Fruit fly (Drosophila melanogaster) whole organism, embryonic: ENCODE results near the gene CG34008.

Source experiments
- Bdp1 ChIP-seq: fragments of 200-800 bp; sonication (Bioruptor generic); optimal IDR thresholded peaks from 3 replicates; lab custom pipeline; 2016; ENCODE audit warnings: missing biosample characterization, missing genetic modification characterization
- Blimp-1 ChIP-seq: fragments of 200-800 bp; sonication (Bioruptor generic); optimal IDR thresholded peaks from 3 replicates; lab custom pipeline; 2018; ENCODE audit warnings: missing biosample characterization, missing genetic modification characterization, mild to moderate bottlenecking, moderate library complexity, missing genetic modification reagents
- CG10147 ChIP-seq: fragments of 200-800 bp; sonication (Bioruptor generic); optimal IDR thresholded peaks from 2 replicates; lab custom pipeline; 2019; ENCODE audit warnings: missing biosample characterization, mild to moderate bottlenecking, missing genetic modification characterization, moderate library complexity
- CG10543 ChIP-seq: fragments of 200-800 bp; sonication (Bioruptor generic); optimal IDR thresholded peaks from 3 replicates; lab custom pipeline; 2017; ENCODE audit warnings: missing biosample characterization, mild to moderate bottlenecking, missing genetic modification characterization, moderate library complexity
- CG15073 ChIP-seq: fragments of 200-800 bp; sonication (Bioruptor generic); optimal IDR thresholded peaks from 2 replicates; lab custom pipeline; 2016; ENCODE audit warnings: missing biosample characterization, missing genetic modification characterization
- CG2678 ChIP-seq: fragments of 200-800 bp; sonication (Bioruptor generic); optimal IDR thresholded peaks from 3 replicates; lab custom pipeline; 2019; ENCODE audit warnings: missing biosample characterization, mild to moderate bottlenecking, missing genetic modification characterization, moderate library complexity
- CG31224 ChIP-seq: fragments of 200-800 bp; sonication (Bioruptor generic); IDR thresholded peaks from 2 replicates; pipeline ENCODE4 v1.3.6; 2022; ENCODE audit warnings: missing biosample characterization, missing genetic modification characterization
- CG31441 ChIP-seq: fragments of 200-800 bp; sonication (Bioruptor generic); IDR thresholded peaks from 2 replicates; pipeline ENCODE4 v1.3.6; 2022; ENCODE audit warnings: missing biosample characterization, missing genetic modification characterization
- CG4707 ChIP-seq: fragments of 200-800 bp; sonication (Bioruptor generic); optimal IDR thresholded peaks from 2 replicates; lab custom pipeline; 2018; ENCODE audit warnings: missing biosample characterization, mild to moderate bottlenecking, missing genetic modification characterization, moderate library complexity
- CG4854 ChIP-seq: fragments of 200-800 bp; sonication (Bioruptor generic); optimal IDR thresholded peaks from 2 replicates; lab custom pipeline; 2016; ENCODE audit warnings: missing biosample characterization, missing genetic modification characterization, inconsistent platforms
- CG6683 ChIP-seq: fragments of 200-800 bp; sonication (Bioruptor generic); optimal IDR thresholded peaks from 2 replicates; lab custom pipeline; 2017; ENCODE audit warnings: missing biosample characterization, mild to moderate bottlenecking, missing genetic modification characterization, missing genetic modification reagents
- CG7963 ChIP-seq: fragments of 200-800 bp; sonication (Bioruptor generic); IDR thresholded peaks from 3 replicates; pipeline ENCODE4 v1.3.6; 2022; ENCODE audit warnings: missing biosample characterization, missing genetic modification characterization; ENCODE audit not compliant: partially characterized antibody
- CG8388 ChIP-seq: fragments of 200-800 bp; sonication (Bioruptor generic); optimal IDR thresholded peaks from 2 replicates; lab custom pipeline; 2019; ENCODE audit warnings: missing biosample characterization, mild to moderate bottlenecking, missing genetic modification characterization, moderate library complexity
- CG9797 ChIP-seq: fragments of 200-800 bp; sonication (Bioruptor generic); optimal IDR thresholded peaks from 3 replicates; lab custom pipeline; 2018; ENCODE audit warnings: missing biosample characterization, mild to moderate bottlenecking, missing genetic modification characterization
- CG9932 ChIP-seq: fragments of 200-800 bp; sonication (Bioruptor generic); IDR thresholded peaks from 2 replicates; pipeline ENCODE4 v1.3.6; 2022; ENCODE audit warnings: missing biosample characterization, missing genetic modification characterization
- E2f1 ChIP-seq: fragments of 200-800 bp; sonication (Bioruptor generic); IDR thresholded peaks from 2 replicates; pipeline ENCODE4 v1.3.6; 2022; ENCODE audit warnings: missing biosample characterization, missing genetic modification characterization
- HLH4C ChIP-seq: fragments of 200-800 bp; sonication (Bioruptor generic); IDR thresholded peaks from 3 replicates; pipeline ENCODE4 v1.3.6; 2022; ENCODE audit warnings: missing biosample characterization, missing genetic modification characterization; ENCODE audit not compliant: partially characterized antibody
- Jarid2 ChIP-seq: fragments of 200-800 bp; sonication (Bioruptor generic); optimal IDR thresholded peaks from 3 replicates; lab custom pipeline; 2017; ENCODE audit warnings: mild to moderate bottlenecking, missing biosample characterization, missing genetic modification reagents, missing genetic modification characterization
- MTF-1 ChIP-seq: fragments of 200-800 bp; sonication (Bioruptor generic); optimal IDR thresholded peaks from 2 replicates; lab custom pipeline; 2018; ENCODE audit warnings: missing biosample characterization, mild to moderate bottlenecking, missing genetic modification characterization, borderline replicate concordance
- NfI ChIP-seq: fragments of 200-800 bp; sonication (Bioruptor generic); optimal IDR thresholded peaks from 3 replicates; lab custom pipeline; 2018; ENCODE audit warnings: missing biosample characterization, mild to moderate bottlenecking, missing genetic modification characterization, moderate library complexity
- PHDP ChIP-seq: fragments of 200-800 bp; sonication (Bioruptor generic); optimal IDR thresholded peaks from 3 replicates; lab custom pipeline; 2018; ENCODE audit warnings: missing biosample characterization, mild to moderate bottlenecking, missing genetic modification characterization, moderate library complexity
- Ptx1 ChIP-seq: fragments of 200-800 bp; sonication (Bioruptor generic); IDR thresholded peaks from 2 replicates; pipeline ENCODE4 v1.3.6; 2022; ENCODE audit warnings: missing biosample characterization, missing genetic modification characterization
- Rfx ChIP-seq: fragments of 200-800 bp; sonication (Bioruptor generic); IDR thresholded peaks from 2 replicates; pipeline ENCODE4 v1.3.6; 2022; ENCODE audit warnings: missing biosample characterization, missing genetic modification characterization
- Taf1 ChIP-seq: fragments of 200-800 bp; sonication (Bioruptor generic); IDR thresholded peaks from 2 replicates; pipeline ENCODE4 v1.3.6; 2022; ENCODE audit warnings: missing biosample characterization, missing genetic modification characterization
- ash1 ChIP-seq: fragments of 200-800 bp; sonication (Bioruptor generic); optimal IDR thresholded peaks from 2 replicates; lab custom pipeline; 2018; ENCODE audit warnings: missing biosample characterization, mild to moderate bottlenecking, missing genetic modification characterization
- cad ChIP-seq: fragments of >200 bp; optimal IDR thresholded peaks from 2 replicates; lab custom pipeline; 2017; ENCODE audit warnings: missing biosample characterization, missing genetic modification characterization
- chn ChIP-seq: fragments of 200-800 bp; sonication (Bioruptor generic); optimal IDR thresholded peaks from 2 replicates; lab custom pipeline; 2016; ENCODE audit warnings: missing biosample characterization, missing genetic modification characterization
- crc ChIP-seq: fragments of 200-800 bp; sonication (Bioruptor generic); optimal IDR thresholded peaks from 2 replicates; lab custom pipeline; 2016; ENCODE audit warnings: missing biosample characterization, missing genetic modification characterization
- dmrt99B ChIP-seq: fragments of 200-800 bp; sonication (Bioruptor generic); optimal IDR thresholded peaks from 2 replicates; lab custom pipeline; 2018; ENCODE audit warnings: missing biosample characterization, mild to moderate bottlenecking, missing genetic modification characterization, moderate library complexity
- eve ChIP-seq, 2 experiments: fragments of >200 bp; optimal IDR thresholded peaks; 2 replicates each; lab custom pipeline; 2017; ENCODE audit warnings: missing biosample characterization in 2 of 2, missing genetic modification characterization in 2 of 2
- her ChIP-seq: fragments of 200-800 bp; sonication (Bioruptor generic); optimal IDR thresholded peaks from 2 replicates; lab custom pipeline; 2016; ENCODE audit warnings: missing biosample characterization, missing genetic modification characterization
- jumu ChIP-seq: fragments of 200-800 bp; sonication (Bioruptor generic); optimal IDR thresholded peaks from 3 replicates; lab custom pipeline; 2016; ENCODE audit warnings: missing biosample characterization, missing genetic modification characterization
- klu ChIP-seq: fragments of 200-800 bp; sonication (Bioruptor generic); IDR thresholded peaks from 2 replicates; pipeline ENCODE4 v1.3.6; 2022; ENCODE audit warnings: missing biosample characterization, missing genetic modification characterization
- lab ChIP-seq: fragments of 200-800 bp; sonication (Bioruptor generic); optimal IDR thresholded peaks from 3 replicates; lab custom pipeline; 2017; ENCODE audit warnings: missing biosample characterization, missing genetic modification characterization, mild to moderate bottlenecking, moderate library complexity, missing genetic modification reagents
- lola ChIP-seq, 3 experiments: fragments of >200 bp in 2 of 3; fragments of 200-800 bp in 1 of 3; sonication (Bioruptor generic) in 1 of 3; optimal IDR thresholded peaks; 2 replicates each; lab custom pipeline; 2017 to 2019; ENCODE audit warnings: missing biosample characterization in 3 of 3, missing genetic modification characterization in 3 of 3, mild to moderate bottlenecking in 1 of 3, moderate library complexity in 1 of 3
- otp ChIP-seq: fragments of 200-800 bp; sonication (Bioruptor generic); IDR thresholded peaks from 3 replicates; pipeline ENCODE4, ENCODE4 v1.3.6; 2022; ENCODE audit warnings: missing biosample characterization, missing genetic modification characterization
- p53 ChIP-seq: fragments of 200-800 bp; sonication (Bioruptor generic); optimal IDR thresholded peaks from 2 replicates; lab custom pipeline; 2016; ENCODE audit warnings: missing biosample characterization, missing genetic modification characterization
- psq ChIP-seq: fragments of 200-800 bp; sonication (Bioruptor generic); optimal IDR thresholded peaks from 2 replicates; lab custom pipeline; 2017; ENCODE audit warnings: missing biosample characterization, missing genetic modification characterization
- pzg ChIP-seq: fragments of 200-800 bp; sonication (Bioruptor generic); optimal IDR thresholded peaks from 3 replicates; lab custom pipeline; 2018; ENCODE audit warnings: missing biosample characterization, mild to moderate bottlenecking, missing genetic modification characterization, moderate library complexity
- ro ChIP-seq: fragments of 200-800 bp; sonication (Bioruptor generic); IDR thresholded peaks from 2 replicates; pipeline ENCODE4 v1.3.6; 2022; ENCODE audit warnings: missing biosample characterization, missing genetic modification characterization
- schlank ChIP-seq: fragments of 200-800 bp; sonication (Bioruptor generic); optimal IDR thresholded peaks from 2 replicates; lab custom pipeline; 2018; ENCODE audit warnings: missing biosample characterization, mild to moderate bottlenecking, missing genetic modification characterization
- slou ChIP-seq: fragments of 200-800 bp; sonication (Bioruptor generic); optimal IDR thresholded peaks from 3 replicates; lab custom pipeline; 2016; ENCODE audit warnings: missing biosample characterization, missing genetic modification characterization
- slp2 ChIP-seq: fragments of 200-800 bp; sonication (Bioruptor generic); optimal IDR thresholded peaks from 2 replicates; lab custom pipeline; 2016; ENCODE audit warnings: missing biosample characterization, missing genetic modification characterization
- so ChIP-seq: fragments of 200-800 bp; sonication (Bioruptor generic); IDR thresholded peaks from 3 replicates; pipeline ENCODE4 v1.3.6; 2022; ENCODE audit warnings: missing biosample characterization, missing genetic modification characterization
- twi ChIP-seq: fragments of 200-800 bp; optimal IDR thresholded peaks from 2 replicates; lab custom pipeline; 2019; ENCODE audit warnings: missing biosample characterization, mild to moderate bottlenecking, missing genetic modification characterization, moderate library complexity
- vfl ChIP-seq: fragments of 200-800 bp; sonication (Bioruptor generic); optimal IDR thresholded peaks from 2 replicates; lab custom pipeline; 2016; ENCODE audit warnings: missing biosample characterization, missing genetic modification characterization
- yki ChIP-seq: fragments of >200 bp; optimal IDR thresholded peaks from 3 replicates; lab custom pipeline; 2018

CG34008 gene

dm6 chr3R:20592517-20593462 lies 11.5 kb upstream of the CG34008 start, which contains the start of the genes Pus1 and bon (continued):
- TF ChIP-seq CG2678 (tag; lab: Kevin White, UChicago) (no peak), chn (GFP tag; lab: Kevin White, UChicago) (peak; percentile 5), CG4854 (GFP tag; lab: Kevin White, UChicago) (no peak), CG9797 (GFP tag; lab: Kevin White, UChicago) (peak; percentile 89)

DNA sequence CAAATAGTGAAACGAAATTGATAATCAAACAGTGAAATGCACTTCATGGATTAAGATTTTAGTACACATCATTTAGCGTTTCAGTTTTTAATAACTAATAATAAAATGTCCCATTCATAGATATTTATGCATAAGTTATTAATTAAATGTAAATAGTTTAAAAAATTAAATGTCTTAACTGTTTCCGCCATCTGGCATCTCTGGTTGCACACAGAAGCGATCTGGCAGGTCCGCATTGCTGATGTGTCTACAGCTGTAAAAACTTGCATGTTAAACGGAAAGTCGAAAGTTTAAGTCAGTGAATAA lies 7.1 kb upstream of the CG34008 start, which contains the start of gene Srp72:
Gene Srp72 (plus strand): TSS at position 232 of the 306 bp plus-strand sequence.
- TF ChIP-seq CG8388 (peak; percentile 42), MTF-1 (GFP tag; lab: Kevin White, UChicago) (no peak), CG31441 (0 out of 2 replicates have a peak, but pooled peaks have one; percentile 21), eve (GFP tag; optimal IDR thresholded peaks at IDR 0.05; lab: Kevin White, UChicago) (no peak), jumu (no peak), NfI (peak; percentile 31), psq (GFP tag; lab: Kevin White, UChicago) (no peak), crc (GFP tag; lab: Kevin White, UChicago) (no peak), Jarid2 (GFP tag; lab: Kevin White, UChicago) (no peak), klu (GFP tag; lab: Robert Waterston, UW) (no peak), Bdp1 (no peak), cad (GFP tag; lab: Kevin White, UChicago) (no peak), Ptx1 (peak; percentile 42; the same call in 1 of the 2 replicates), CG9932 (GFP tag; lab: Robert Waterston, UW) (peak; percentile 64), CG10543 (GFP tag; lab: Kevin White, UChicago) (peak; percentile 69), CG4707 (no peak), so (GFP tag; lab: Robert Waterston, UW) (0 out of 3 replicates have a peak, but pooled peaks have one; percentile 41), lola (GFP tag; optimal IDR thresholded peaks at IDR 0.05; lab: Kevin White, UChicago) (peak in 1 of 3 experiments; percentile 25), vfl (GFP tag; lab: Kevin White, UChicago) (no peak), ash1 (no peak), ro (GFP tag; lab: Robert Waterston, UW) (no peak), Taf1 (GFP tag; lab: Robert Waterston, UW) (no peak), twi (peak; percentile 28), Rfx (GFP tag; lab: Robert Waterston, UW) (peak; percentile 51; the same call in 1 of the 2 replicates), p53 (GFP tag; lab: Kevin White, UChicago) (no peak), slp2 (no peak), yki (no peak), CG15073 (GFP tag; lab: Kevin White, UChicago) (no peak), lab (GFP tag; lab: Kevin White, UChicago) (peak; percentile 58), CG31224 (no peak), CG6683 (GFP tag; lab: Kevin White, UChicago) (no peak), CG2678 (tag; lab: Kevin White, UChicago) (peak; percentile 68), otp (no peak; the same call in 2 of the 3 replicates), Blimp-1 (GFP tag; lab: Kevin White, UChicago) (peak; percentile 56), HLH4C (GFP tag; lab: Robert Waterston, UW) (no peak), schlank (tag; lab: Kevin White, UChicago) (no peak), CG10147 (GFP tag; lab: Kevin White, UChicago) (peak; percentile 45), CG7963 (no peak), E2f1 (GFP tag; lab: Robert Waterston, UW) (no peak), her (GFP tag; lab: Kevin White, UChicago) (no peak), pzg (GFP tag; lab: Kevin White, UChicago) (peak; percentile 35), PHDP (tag; lab: Kevin White, UChicago) (peak; percentile 15), slou (GFP tag; lab: Kevin White, UChicago) (no peak), dmrt99B (peak; percentile 37)
